Worm (Caenorhabditis elegans) whole organism, L1 larva: ENCODE measurements around the gene srv-14.

ENCODE experiments used
- C04F5.9 ChIP-seq: sonication (generic microtip); optimal IDR thresholded peaks from 2 replicates; lab custom pipeline; 2016; ENCODE audit warnings: missing genetic modification characterization, missing compliant biosample characterization
- C16A3.4 ChIP-seq: fragments of 150-350 bp; optimal IDR thresholded peaks from 2 replicates; lab custom pipeline; 2014; ENCODE audit warnings: missing biosample characterization, missing genetic modification characterization
- C34B4.2 ChIP-seq: sonication (generic microtip); optimal IDR thresholded peaks from 2 replicates; lab custom pipeline; 2017; ENCODE audit warnings: mild to moderate bottlenecking, missing genetic modification characterization, missing compliant biosample characterization
- Y116A8C.19 ChIP-seq: sonication (generic microtip); optimal IDR thresholded peaks from 2 replicates; lab custom pipeline; 2016; ENCODE audit warnings: missing compliant biosample characterization, missing genetic modification characterization, borderline replicate concordance
- alr-1 ChIP-seq: fragments of 200-800 bp; sonication (Bioruptor generic); optimal IDR thresholded peaks from 2 replicates; lab custom pipeline; 2018; ENCODE audit warnings: borderline replicate concordance, mild to moderate bottlenecking, missing genetic modification characterization, missing compliant biosample characterization
- aly-2 ChIP-seq: fragments of 150-350 bp; optimal IDR thresholded peaks from 2 replicates; lab custom pipeline; 2014; ENCODE audit warnings: missing biosample characterization, missing genetic modification characterization
- ceh-8 ChIP-seq: fragments of 200-800 bp; sonication (Bioruptor generic); optimal IDR thresholded peaks from 2 replicates; lab custom pipeline; 2018; ENCODE audit warnings: mild to moderate bottlenecking, missing genetic modification characterization, moderate library complexity, missing compliant biosample characterization
- ceh-82 ChIP-seq, 3 experiments: fragments of 150-350 bp in 1 of 3; sonication (generic microtip) in 2 of 3; optimal IDR thresholded peaks; 2 replicates each; lab custom pipeline; 2014 to 2017; ENCODE audit warnings: missing biosample characterization in 3 of 3, missing genetic modification characterization in 3 of 3
- ceh-88 ChIP-seq: fragments of 200-800 bp; sonication (Bioruptor generic); IDR thresholded peaks from 2 replicates; pipeline ENCODE4 v1.3.6; 2022; ENCODE audit warnings: missing genetic modification characterization, missing compliant biosample characterization
- dpl-1 ChIP-seq, 3 experiments: fragments of 150-350 bp in 2 of 3; sonication (generic microtip) in 1 of 3; optimal IDR thresholded peaks; 2 replicates each; lab custom pipeline; 2014 to 2017; ENCODE audit warnings: missing biosample characterization in 3 of 3, missing genetic modification characterization in 3 of 3, missing genetic modification reagents in 3 of 3
- efl-3 ChIP-seq: fragments of 200-800 bp; sonication (Bioruptor generic); optimal IDR thresholded peaks from 2 replicates; lab custom pipeline; 2018; ENCODE audit warnings: mild to moderate bottlenecking, missing genetic modification characterization, missing compliant biosample characterization
- egl-13 ChIP-seq: sonication (generic microtip); optimal IDR thresholded peaks from 2 replicates; lab custom pipeline; 2016; ENCODE audit warnings: missing genotype, missing genetic modification reagents, missing genetic modification characterization, missing compliant biosample characterization
- egl-27 ChIP-seq, 2 experiments: fragments of 150-350 bp in 1 of 2; sonication (generic microtip); optimal IDR thresholded peaks; 3 replicates each; lab custom pipeline; 2017 to 2018; ENCODE audit warnings: missing biosample characterization in 2 of 2, missing genetic modification characterization in 2 of 2, missing genetic modification reagents in 2 of 2
- ets-5 ChIP-seq: fragments of 200-800 bp; sonication (Bioruptor generic); IDR thresholded peaks from 2 replicates; pipeline ENCODE4 v1.3.6; 2022; ENCODE audit warnings: missing genetic modification characterization, missing compliant biosample characterization
- fkh-10 ChIP-seq: sonication (generic microtip); optimal IDR thresholded peaks from 2 replicates; lab custom pipeline; 2017; ENCODE audit warnings: missing biosample characterization, missing genetic modification reagents, missing genetic modification characterization
- fkh-4 ChIP-seq: sonication (generic microtip); optimal IDR thresholded peaks from 2 replicates; lab custom pipeline; 2016; ENCODE audit warnings: missing compliant biosample characterization, missing genetic modification characterization, borderline replicate concordance
- grh-1 ChIP-seq: fragments of 200-800 bp; sonication (Bioruptor generic); IDR thresholded peaks from 2 replicates; pipeline ENCODE4 v1.3.6; 2022; ENCODE audit warnings: missing genetic modification reagents, missing genetic modification characterization, missing compliant biosample characterization
- hlh-4 ChIP-seq: sonication (generic microtip); optimal IDR thresholded peaks from 2 replicates; lab custom pipeline; 2016; ENCODE audit warnings: mild to moderate bottlenecking, missing genetic modification characterization, missing compliant biosample characterization
- lin-13 ChIP-seq: fragments of 150-350 bp; optimal IDR thresholded peaks from 2 replicates; lab custom pipeline; 2014; ENCODE audit warnings: missing biosample characterization, missing genetic modification reagents, missing genetic modification characterization
- lin-14 ChIP-seq: fragments of 200-800 bp; sonication (Bioruptor generic); optimal IDR thresholded peaks from 2 replicates; lab custom pipeline; 2018; ENCODE audit warnings: mild to moderate bottlenecking, missing genetic modification characterization, moderate library complexity, missing compliant biosample characterization
- lin-39 ChIP-seq: fragments of 150-350 bp; optimal IDR thresholded peaks from 2 replicates; lab custom pipeline; 2014; ENCODE audit warnings: missing biosample characterization, missing genetic modification reagents, missing genetic modification characterization
- lir-3 ChIP-seq: sonication (generic microtip); optimal IDR thresholded peaks from 2 replicates; lab custom pipeline; 2016; ENCODE audit warnings: mild to moderate bottlenecking, missing genetic modification characterization, moderate library complexity, missing compliant biosample characterization; ENCODE audit not compliant: poor library complexity
- mdl-1 ChIP-seq, 2 experiments: fragments of 150-350 bp; optimal IDR thresholded peaks; 2 replicates each; lab custom pipeline; 2014 to 2017; ENCODE audit warnings: missing biosample characterization in 2 of 2, missing genetic modification characterization in 2 of 2, inconsistent platforms in 1 of 2
- mef-2 ChIP-seq: fragments of 150-350 bp; optimal IDR thresholded peaks from 2 replicates; lab custom pipeline; 2014; ENCODE audit warnings: missing biosample characterization, missing genetic modification characterization
- mep-1 ChIP-seq: fragments of 150-350 bp; optimal IDR thresholded peaks from 2 replicates; lab custom pipeline; 2014; ENCODE audit warnings: missing biosample characterization, missing genetic modification characterization
- nhr-19 ChIP-seq: fragments of 200-800 bp; sonication (Bioruptor generic); conservative IDR thresholded peaks from 2 replicates; pipeline ENCODE4 v1.3.6; 2022; ENCODE audit warnings: missing genetic modification characterization, missing compliant biosample characterization
- nhr-47 ChIP-seq: sonication (generic microtip); optimal IDR thresholded peaks from 2 replicates; lab custom pipeline; 2016; ENCODE audit warnings: mild to moderate bottlenecking, missing genetic modification characterization, moderate library complexity, missing compliant biosample characterization
- nhr-71 ChIP-seq: sonication (generic microtip); optimal IDR thresholded peaks from 2 replicates; lab custom pipeline; 2016; ENCODE audit warnings: mild to moderate bottlenecking, missing genetic modification characterization, moderate library complexity, missing compliant biosample characterization
- nhr-84 ChIP-seq: sonication (generic microtip); optimal IDR thresholded peaks from 2 replicates; lab custom pipeline; 2017; ENCODE audit warnings: missing biosample characterization, missing genetic modification characterization
- nhr-85 ChIP-seq: sonication (generic microtip); peaks from one replicate; lab custom pipeline; 2016; ENCODE audit warnings: missing genetic modification characterization, inconsistent platforms, missing compliant biosample characterization
- nhr-90 ChIP-seq: sonication (generic microtip); optimal IDR thresholded peaks from 2 replicates; lab custom pipeline; 2016; ENCODE audit warnings: mild to moderate bottlenecking, missing genetic modification characterization, missing compliant biosample characterization; ENCODE audit not compliant: poor library complexity
- pag-3 ChIP-seq: sonication (generic microtip); optimal IDR thresholded peaks from 2 replicates; lab custom pipeline; 2017; ENCODE audit warnings: missing genetic modification characterization, mild to moderate bottlenecking, missing compliant biosample characterization, antibody characterized with exemption, borderline replicate concordance; ENCODE audit not compliant: insufficient read depth
- pax-3 ChIP-seq: fragments of 200-800 bp; sonication (Bioruptor generic); optimal IDR thresholded peaks from 2 replicates; lab custom pipeline; 2018; ENCODE audit warnings: mild to moderate bottlenecking, missing genetic modification characterization, moderate library complexity, missing compliant biosample characterization
- skn-1 ChIP-seq: fragments of 150-350 bp; optimal IDR thresholded peaks from 2 replicates; lab custom pipeline; 2014; ENCODE audit warnings: missing biosample characterization, missing genetic modification characterization
- snpc-4 ChIP-seq: fragments of 150-350 bp; optimal IDR thresholded peaks from 2 replicates; lab custom pipeline; 2014; ENCODE audit warnings: missing biosample characterization, missing genetic modification characterization
- snu-23 ChIP-seq: sonication (generic microtip); optimal IDR thresholded peaks from 2 replicates; lab custom pipeline; 2016; ENCODE audit warnings: missing genetic modification characterization, missing compliant biosample characterization
- sptf-1 ChIP-seq: fragments of 150-350 bp; optimal IDR thresholded peaks from 2 replicates; lab custom pipeline; 2014; ENCODE audit warnings: missing biosample characterization, missing genetic modification characterization
- sup-37 ChIP-seq: fragments of 200-800 bp; sonication (Bioruptor generic); optimal IDR thresholded peaks from 2 replicates; lab custom pipeline; 2018; ENCODE audit warnings: mild to moderate bottlenecking, missing genetic modification characterization, missing compliant biosample characterization
- swsn-7 ChIP-seq: sonication (generic microtip); optimal IDR thresholded peaks from 2 replicates; lab custom pipeline; 2016; ENCODE audit warnings: missing genetic modification characterization, missing compliant biosample characterization
- tbx-2 ChIP-seq: sonication (generic microtip); optimal IDR thresholded peaks from 2 replicates; lab custom pipeline; 2016; ENCODE audit warnings: missing genetic modification characterization, missing compliant biosample characterization
- unc-86 ChIP-seq: sonication (generic microtip); optimal IDR thresholded peaks from 2 replicates; lab custom pipeline; 2016; ENCODE audit warnings: missing genetic modification characterization, missing compliant biosample characterization
- unc-98 ChIP-seq: fragments of 200-800 bp; sonication (Bioruptor generic); IDR thresholded peaks from 2 replicates; pipeline ENCODE4 v1.3.6; 2022; ENCODE audit warnings: missing genetic modification characterization, missing compliant biosample characterization
- vab-15 ChIP-seq: sonication (generic microtip); optimal IDR thresholded peaks from 2 replicates; lab custom pipeline; 2017; ENCODE audit warnings: missing genotype, mild to moderate bottlenecking, missing genetic modification characterization, missing compliant biosample characterization
- xbp-1 ChIP-seq: sonication (generic microtip); optimal IDR thresholded peaks from 2 replicates; lab custom pipeline; 2016; ENCODE audit warnings: missing genetic modification characterization, missing compliant biosample characterization
- ztf-11 ChIP-seq, 2 experiments: sonication (generic microtip); optimal IDR thresholded peaks; 2 replicates each; lab custom pipeline; 2016 to 2017; ENCODE audit warnings: missing genetic modification characterization in 2 of 2, missing biosample characterization in 1 of 2, missing compliant biosample characterization in 1 of 2

Gene srv-14

DNA sequence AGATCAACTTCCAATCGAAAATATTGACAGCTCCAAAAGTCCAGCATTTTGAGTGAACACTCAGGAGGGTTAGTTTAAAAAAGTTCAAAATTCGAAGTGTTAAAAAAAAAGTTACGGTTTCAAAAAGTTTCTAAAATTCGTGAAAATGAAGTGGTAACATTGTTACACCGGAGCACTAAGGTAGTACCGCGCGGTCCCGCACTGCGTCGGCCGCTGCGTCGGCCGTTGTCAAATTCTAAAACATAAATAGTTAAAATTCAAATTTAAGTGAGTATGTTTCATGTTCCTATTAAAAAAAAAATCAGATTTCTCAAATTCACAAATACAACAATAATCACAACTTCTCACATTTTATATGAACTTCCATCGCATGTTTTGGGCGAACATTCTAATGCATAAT, 25.7 kb downstream of the srv-14 start:
- TF ChIP-seq fkh-10 (GFP tag; lab: Kevin White, UChicago): no peak
- TF ChIP-seq mep-1 (tag; lab: Kevin White, UChicago): no peak
- TF ChIP-seq C34B4.2 (tag; lab: Kevin White, UChicago): no peak
- no peak for TF ChIP-seq xbp-1 (tag; lab: Kevin White, UChicago)
- no peak for TF ChIP-seq alr-1 (tag; lab: Kevin White, UChicago)
- TF ChIP-seq nhr-84 (tag; lab: Kevin White, UChicago): no peak
- TF ChIP-seq nhr-90 (tag; lab: Kevin White, UChicago): no peak
- TF ChIP-seq C16A3.4: no peak
- TF ChIP-seq aly-2: no peak
- no peak for TF ChIP-seq ets-5 (GFP tag; lab: Robert Waterston, UW)

DNA sequence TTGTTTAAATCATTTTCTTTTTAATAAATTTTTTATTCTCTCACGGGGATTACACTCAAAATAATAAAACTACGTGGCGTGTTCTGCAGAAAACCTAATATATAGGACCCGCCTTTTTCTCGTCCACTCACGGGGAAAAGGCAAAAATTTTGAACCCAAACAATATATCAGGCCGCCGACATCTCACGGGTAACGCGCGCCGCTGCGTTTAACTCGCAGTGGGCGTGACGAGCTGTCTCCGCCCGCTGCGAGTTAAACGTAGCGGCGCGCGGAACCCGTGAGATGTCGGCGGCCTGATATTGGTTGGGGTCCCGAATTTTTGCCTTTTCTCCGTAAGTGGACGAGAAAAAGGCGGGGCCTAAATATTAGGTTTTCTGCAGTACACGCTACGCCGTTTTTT, 32.5 kb downstream of the srv-14 start:
- TF ChIP-seq hlh-4: no peak
- TF ChIP-seq unc-86 (tag; lab: Kevin White, UChicago): no peak
- no peak for TF ChIP-seq ceh-88 (GFP tag; lab: Robert Waterston, UW)
- no peak for TF ChIP-seq egl-27 (tag; optimal IDR thresholded peaks at IDR 0.05; lab: Kevin White, UChicago)
- no peak for TF ChIP-seq sup-37
- no peak for TF ChIP-seq ceh-82 (tag; optimal IDR thresholded peaks at IDR 0.05; lab: Kevin White, UChicago)
- TF ChIP-seq nhr-71 (tag; lab: Kevin White, UChicago): no peak
- no peak for TF ChIP-seq skn-1
- no peak for TF ChIP-seq nhr-19 (GFP tag; lab: Robert Waterston, UW)
- no peak for TF ChIP-seq tbx-2 (tag; lab: Kevin White, UChicago)
- TF ChIP-seq efl-3 (GFP tag; lab: Kevin White, UChicago): no peak
- no peak for TF ChIP-seq xbp-1 (tag; lab: Kevin White, UChicago)
- TF ChIP-seq fkh-4 (tag; lab: Kevin White, UChicago): no peak

DNA sequence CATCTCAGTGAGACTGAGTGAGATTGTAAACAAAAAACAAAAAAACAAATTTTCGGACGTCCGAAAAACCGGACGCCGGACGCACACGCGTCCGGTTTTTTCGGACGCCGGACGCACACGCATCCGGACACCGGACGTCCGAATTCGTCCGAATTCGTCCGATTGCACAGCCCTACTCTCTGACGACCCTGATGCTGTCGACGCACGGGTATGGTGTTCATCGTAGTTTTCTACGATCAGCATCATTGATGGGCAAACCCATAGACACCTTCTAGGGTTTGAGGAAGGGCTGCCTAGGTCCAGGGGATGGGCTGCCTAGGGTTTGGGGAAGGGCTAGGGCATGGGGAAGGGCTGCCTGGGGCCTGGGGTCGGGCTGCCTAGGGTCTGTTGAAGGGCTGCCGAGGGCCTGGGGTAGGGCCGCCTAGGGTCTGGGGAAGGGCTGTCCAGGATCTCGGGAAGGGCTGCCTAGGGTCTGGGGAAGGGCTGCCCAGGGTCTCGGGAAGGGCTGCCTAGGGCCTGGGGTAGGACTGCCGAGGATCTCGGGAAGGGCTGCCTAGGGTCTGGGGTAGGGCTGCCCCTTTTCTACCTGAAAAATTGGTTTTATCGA, 40.1 kb downstream of the srv-14 start:
- peak; percentile 65 for TF ChIP-seq ceh-8 (GFP tag; lab: Kevin White, UChicago)
- TF ChIP-seq pax-3: no peak

DNA sequence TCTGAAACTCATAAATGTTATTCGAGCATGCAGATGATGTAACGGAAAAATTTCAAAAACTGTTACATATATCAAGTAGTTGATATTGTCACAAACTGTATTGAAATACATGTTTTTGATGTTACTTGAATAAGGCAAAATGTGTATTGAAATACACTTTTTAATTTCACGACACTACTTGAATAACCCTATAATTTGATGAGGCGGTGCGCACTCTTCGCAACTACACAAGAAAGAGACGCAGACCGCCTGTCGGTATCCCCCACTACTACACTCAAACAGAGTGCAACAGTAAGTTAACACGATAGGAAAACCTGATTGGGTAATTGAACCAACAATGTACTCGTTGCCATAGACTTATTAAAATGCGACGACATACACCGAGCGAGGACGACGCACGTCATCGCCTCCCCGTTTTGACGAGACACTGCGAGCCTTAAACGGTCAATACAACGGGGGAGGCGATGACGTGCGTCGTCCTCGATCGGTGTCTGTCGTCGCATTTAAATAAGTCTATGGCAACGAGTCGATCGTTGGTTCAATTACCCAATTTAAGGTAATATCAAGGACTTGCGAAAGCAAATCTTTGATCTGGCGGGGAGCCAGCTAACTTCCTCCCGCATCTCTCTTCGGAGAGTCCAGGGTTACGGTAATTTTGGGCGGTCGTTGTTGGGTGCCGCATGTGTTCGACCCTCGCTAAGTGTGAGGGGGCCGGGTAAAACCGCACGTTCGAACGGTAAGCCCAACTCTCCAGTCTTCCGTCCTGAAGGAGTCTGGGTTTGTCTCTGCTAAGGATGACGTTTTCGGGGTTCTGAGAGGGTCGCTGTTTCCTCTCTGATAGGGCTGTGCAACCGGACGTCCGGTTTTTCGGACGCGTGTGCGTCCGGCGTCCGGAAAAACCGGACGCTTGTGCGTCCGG, 40.9 kb downstream of the srv-14 start:
- TF ChIP-seq swsn-7 (tag; lab: Kevin White, UChicago): peak; percentile 13
- no peak for TF ChIP-seq C04F5.9 (tag; lab: Kevin White, UChicago)
- TF ChIP-seq grh-1 (GFP tag; lab: Robert Waterston, UW): peak; percentile 49; the same call in 1 of the 2 replicates
- no peak for TF ChIP-seq tbx-2 (tag; lab: Kevin White, UChicago)
- TF ChIP-seq mdl-1 (tag; optimal IDR thresholded peaks at IDR 0.05; lab: Kevin White, UChicago): no peak
- TF ChIP-seq dpl-1 (GFP tag; optimal IDR thresholded peaks at IDR 0.05; lab: Kevin White, UChicago): no peak
- TF ChIP-seq pag-3 (tag; lab: Kevin White, UChicago): no peak
- no peak for TF ChIP-seq vab-15 (tag; lab: Kevin White, UChicago)
- TF ChIP-seq ztf-11 (tag; optimal IDR thresholded peaks at IDR 0.05; lab: Kevin White, UChicago): no peak
- TF ChIP-seq sptf-1: no peak
- no peak for TF ChIP-seq mef-2 (tag; lab: Kevin White, UChicago)
- TF ChIP-seq lin-39 (tag; lab: Kevin White, UChicago): no peak
- TF ChIP-seq unc-98 (GFP tag; lab: Robert Waterston, UW): no peak
- TF ChIP-seq snu-23: no peak
- TF ChIP-seq lin-13 (GFP tag; lab: Kevin White, UChicago): no peak
- no peak for TF ChIP-seq Y116A8C.19
- TF ChIP-seq snpc-4: peak; percentile 93
- no peak for TF ChIP-seq egl-13 (tag; lab: Kevin White, UChicago)
- no peak for TF ChIP-seq lin-14 (GFP tag; lab: Kevin White, UChicago)
- TF ChIP-seq nhr-85 (tag; lab: Kevin White, UChicago): peak; percentile 59
- no peak for TF ChIP-seq nhr-47
- TF ChIP-seq hlh-4: no peak
- no peak for TF ChIP-seq lir-3 (tag; lab: Kevin White, UChicago)
